Fruit fly (Drosophila melanogaster): Measurements from ENCODE around the gene CG42724.

Gene CG42724

DNA sequence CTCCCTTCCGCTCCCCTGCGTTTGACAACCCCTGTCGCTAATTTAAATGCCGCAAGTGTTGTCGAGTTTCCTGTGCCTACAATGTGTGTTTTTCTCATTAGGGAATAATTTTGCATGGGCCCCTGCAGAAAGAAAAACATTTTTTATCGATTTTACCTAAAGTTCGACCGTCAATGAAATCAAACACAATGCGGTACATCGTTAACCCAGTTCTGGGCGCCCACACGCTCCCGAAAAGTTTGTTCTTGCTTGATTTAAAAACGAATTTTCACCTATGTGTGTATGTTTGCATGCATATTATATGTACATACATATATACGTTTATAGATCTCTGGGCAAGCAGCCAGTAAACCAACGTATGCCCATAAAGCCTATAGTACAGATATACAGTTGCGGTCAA, 15.7 kb downstream of the CG42724 start:
- TF ChIP-seq Mio (GFP tag; optimal IDR thresholded peaks at IDR 0.05) (no peak), OdsH (GFP tag; optimal IDR thresholded peaks at IDR 0.05) (no peak), Vsx2 (GFP tag; optimal IDR thresholded peaks at IDR 0.05; ENCODE audit: partially characterized antibody) (no peak), dmrt93B (GFP tag; optimal IDR thresholded peaks at IDR 0.05) (no peak), Dif (GFP tag; optimal IDR thresholded peaks at IDR 0.05; ENCODE audit: partially characterized antibody) (no peak), rgr (GFP tag; optimal IDR thresholded peaks at IDR 0.05) (no peak), Hnf4 (GFP tag; optimal IDR thresholded peaks at IDR 0.05) (no peak), dl (GFP tag; optimal IDR thresholded peaks at IDR 0.05; ENCODE audit: insufficient read depth in 1 of 2, partially characterized antibody in 2 of 2) (no peak), Abd-B (GFP tag; optimal IDR thresholded peaks at IDR 0.05) (no peak), br (GFP tag; optimal IDR thresholded peaks at IDR 0.05) (no peak), lola (GFP tag; optimal IDR thresholded peaks at IDR 0.05) (no peak), h (GFP tag; optimal IDR thresholded peaks at IDR 0.05) (no peak)

DNA sequence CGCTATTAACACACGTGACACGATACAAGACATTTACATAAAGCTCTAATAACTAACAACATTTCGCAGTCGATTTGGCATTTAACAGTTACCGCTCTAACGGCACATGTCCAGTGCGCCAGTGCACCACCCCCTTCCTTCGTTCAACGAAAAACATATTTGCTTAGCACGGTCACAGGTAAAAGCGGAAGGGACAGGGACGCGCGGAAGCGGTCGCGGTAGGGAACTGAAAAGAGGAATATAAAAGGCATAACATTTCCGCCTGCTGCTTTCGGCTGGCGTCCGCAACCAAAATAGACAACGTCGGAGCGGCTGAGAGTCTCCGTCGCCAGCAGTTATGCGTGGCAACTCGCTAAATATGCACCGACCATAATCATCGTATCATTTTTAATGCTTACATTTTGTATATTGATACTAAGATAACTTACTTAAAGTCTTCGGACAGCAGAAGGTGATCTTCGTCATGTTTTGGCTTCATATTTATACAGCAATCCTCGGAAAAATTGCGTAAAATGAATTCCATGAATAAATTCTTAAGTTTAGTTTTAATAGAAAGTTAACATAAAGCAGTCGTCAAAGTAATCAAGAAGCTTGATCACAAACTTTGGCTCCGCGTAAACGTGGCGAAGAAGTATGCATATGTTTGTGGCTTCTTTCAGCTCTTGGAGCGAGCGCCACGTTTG, 16.3 kb downstream of the CG42724 start:
- no peak for TF ChIP-seq sage (GFP tag; optimal IDR thresholded peaks at IDR 0.05)
- peak; percentile 18 for TF ChIP-seq rgr (GFP tag; optimal IDR thresholded peaks at IDR 0.05)
- no peak for TF ChIP-seq OdsH (GFP tag; optimal IDR thresholded peaks at IDR 0.05)
- no peak for TF ChIP-seq Sp1 (GFP tag; optimal IDR thresholded peaks at IDR 0.05)
- TF ChIP-seq br (GFP tag; optimal IDR thresholded peaks at IDR 0.05): no peak
- TF ChIP-seq Hnf4 (GFP tag; optimal IDR thresholded peaks at IDR 0.05): no peak
- TF ChIP-seq woc (GFP tag; optimal IDR thresholded peaks at IDR 0.05): no peak
- TF ChIP-seq Rel (GFP tag; optimal IDR thresholded peaks at IDR 0.05): no peak
- no peak for TF ChIP-seq Rel (tag; optimal IDR thresholded peaks at IDR 0.05)
- no peak for TF ChIP-seq Mio (GFP tag; optimal IDR thresholded peaks at IDR 0.05)
- peak; percentile 2 for TF ChIP-seq HLH106 (tag; optimal IDR thresholded peaks at IDR 0.05)
- TF ChIP-seq ey (GFP tag; optimal IDR thresholded peaks at IDR 0.05): no peak
- TF ChIP-seq foxo (GFP tag; optimal IDR thresholded peaks at IDR 0.05): peak in 1 of 2 experiments; percentile 22
- TF ChIP-seq h (GFP tag; optimal IDR thresholded peaks at IDR 0.05): no peak

DNA sequence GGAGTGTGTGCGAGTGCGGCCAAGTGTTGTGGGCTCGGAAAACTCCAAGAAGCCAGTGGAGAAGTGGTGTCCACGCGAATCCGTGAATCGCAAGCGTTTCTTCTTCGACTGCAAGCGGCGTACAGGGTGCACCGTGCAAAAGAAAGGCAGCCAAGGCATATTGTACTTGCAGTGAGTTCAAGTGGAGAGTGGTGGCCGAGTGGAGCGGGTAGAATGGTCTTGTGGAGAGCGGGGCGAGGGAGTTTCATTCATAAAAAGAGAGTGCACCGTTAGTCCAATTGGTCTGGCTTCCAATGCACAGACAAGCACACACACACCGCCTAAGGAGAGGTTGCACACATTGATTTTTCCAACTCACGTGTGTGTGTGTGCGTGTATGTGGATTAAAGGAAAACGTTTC, 16.9 kb downstream of the CG42724 start:
- TF ChIP-seq woc (GFP tag; optimal IDR thresholded peaks at IDR 0.05) (no peak), psq (GFP tag; optimal IDR thresholded peaks at IDR 0.05) (no peak), ey (GFP tag; optimal IDR thresholded peaks at IDR 0.05) (no peak), HLH106 (tag; optimal IDR thresholded peaks at IDR 0.05) (no peak), Jra (GFP tag; optimal IDR thresholded peaks at IDR 0.05) (no peak), Abd-B (GFP tag; optimal IDR thresholded peaks at IDR 0.05) (no peak)

DNA sequence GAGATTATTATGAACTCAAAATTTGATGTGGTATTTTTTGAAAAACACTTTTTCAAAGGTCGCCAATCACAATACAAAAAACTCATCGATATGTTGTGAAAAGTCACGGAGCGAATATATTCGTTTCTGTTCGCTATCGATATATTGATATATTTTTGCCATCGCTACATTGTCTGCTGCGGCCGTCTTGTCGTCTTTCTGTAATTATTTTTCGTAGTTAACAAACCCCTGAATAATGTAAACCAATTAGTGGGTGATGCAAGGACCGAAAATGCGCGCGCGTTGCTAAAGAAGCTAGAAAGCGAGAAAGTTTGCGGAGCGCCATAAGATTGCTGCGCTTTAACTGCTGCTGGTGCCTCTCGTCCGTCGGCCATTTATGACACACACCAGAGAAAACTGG, 17.3 kb downstream of the CG42724 start, which contains the start of gene Pak:
Pak (plus strand) TSS at position 142 of the 400 bp plus-strand sequence.
- TF ChIP-seq fru (GFP tag; optimal IDR thresholded peaks at IDR 0.05): no peak
- peak; percentile 42 for TF ChIP-seq woc (GFP tag; optimal IDR thresholded peaks at IDR 0.05)
- TF ChIP-seq Vsx2 (GFP tag; optimal IDR thresholded peaks at IDR 0.05; ENCODE audit: partially characterized antibody): no peak
- TF ChIP-seq Dfd (GFP tag; optimal IDR thresholded peaks at IDR 0.05): no peak
- TF ChIP-seq jim (GFP tag; optimal IDR thresholded peaks at IDR 0.05): no peak
- TF ChIP-seq brk (GFP tag; optimal IDR thresholded peaks at IDR 0.05): no peak
- peak; percentile 15 for TF ChIP-seq GATAd (GFP tag; optimal IDR thresholded peaks at IDR 0.05)
- no peak for TF ChIP-seq h (GFP tag; optimal IDR thresholded peaks at IDR 0.05)
- TF ChIP-seq OdsH (GFP tag; optimal IDR thresholded peaks at IDR 0.05): no peak
- peak; percentile 91 for TF ChIP-seq Hr83 (GFP tag; optimal IDR thresholded peaks at IDR 0.05; ENCODE audit: poor library complexity, severe bottlenecking)
- TF ChIP-seq usp (GFP tag; optimal IDR thresholded peaks at IDR 0.05): no peak
- no peak for TF ChIP-seq ey (GFP tag; optimal IDR thresholded peaks at IDR 0.05)
- TF ChIP-seq CG32264 (GFP tag; optimal IDR thresholded peaks at IDR 0.05): no peak
- TF ChIP-seq Hnf4 (GFP tag; optimal IDR thresholded peaks at IDR 0.05): peak; percentile 29
- TF ChIP-seq Sp1 (GFP tag; optimal IDR thresholded peaks at IDR 0.05): no peak
- no peak for TF ChIP-seq foxo (GFP tag; optimal IDR thresholded peaks at IDR 0.05)

DNA sequence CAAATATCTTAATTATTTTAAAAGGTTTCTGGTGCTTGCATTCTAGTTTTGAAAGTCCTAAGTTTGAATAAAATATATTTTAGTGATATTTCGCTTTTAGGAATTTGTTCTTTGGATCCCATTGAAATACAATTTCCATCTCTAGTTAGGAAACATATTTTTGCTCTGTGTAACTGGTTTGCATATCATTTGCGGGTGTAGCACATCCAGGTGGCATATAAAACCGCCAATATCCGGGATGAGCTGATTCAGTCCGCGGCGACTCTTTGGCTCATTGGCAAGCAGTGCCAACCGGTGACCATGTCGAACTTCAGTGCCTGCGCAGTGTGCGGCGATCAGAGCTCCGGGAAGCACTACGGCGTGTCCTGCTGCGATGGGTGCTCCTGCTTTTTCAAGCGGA, 19.1 kb downstream of the CG42724 start, which contains the start of gene Hr83:
Hr83 (plus strand) TSS at position 301 of the 400 bp plus-strand sequence.
- TF ChIP-seq Hnf4 (GFP tag; optimal IDR thresholded peaks at IDR 0.05) (no peak), Myc (optimal IDR thresholded peaks at IDR 0.05) (no peak), jim (GFP tag; optimal IDR thresholded peaks at IDR 0.05) (no peak), lola (GFP tag; optimal IDR thresholded peaks at IDR 0.05) (no peak), dmrt93B (GFP tag; optimal IDR thresholded peaks at IDR 0.05) (no peak), OdsH (GFP tag; optimal IDR thresholded peaks at IDR 0.05) (no peak), Sp1 (GFP tag; optimal IDR thresholded peaks at IDR 0.05) (no peak), br (GFP tag; optimal IDR thresholded peaks at IDR 0.05) (no peak), GATAd (GFP tag; optimal IDR thresholded peaks at IDR 0.05) (no peak), CG32264 (GFP tag; optimal IDR thresholded peaks at IDR 0.05) (no peak), HLH106 (tag; optimal IDR thresholded peaks at IDR 0.05) (no peak), dl (GFP tag; optimal IDR thresholded peaks at IDR 0.05; ENCODE audit: insufficient read depth in 1 of 2, partially characterized antibody in 2 of 2) (no peak), Jra (GFP tag; optimal IDR thresholded peaks at IDR 0.05) (no peak), Mio (GFP tag; optimal IDR thresholded peaks at IDR 0.05) (no peak), Hr83 (GFP tag; optimal IDR thresholded peaks at IDR 0.05; ENCODE audit: poor library complexity, severe bottlenecking) (no peak), foxo (GFP tag; optimal IDR thresholded peaks at IDR 0.05) (no peak), dsf (GFP tag; optimal IDR thresholded peaks at IDR 0.05; ENCODE audit: borderline replicate concordance) (no peak), sage (GFP tag; optimal IDR thresholded peaks at IDR 0.05) (no peak), N (GFP tag; optimal IDR thresholded peaks at IDR 0.05) (no peak), ey (GFP tag; optimal IDR thresholded peaks at IDR 0.05) (no peak)

Measured in whole organism, wandering third instar larva.